Worm (Caenorhabditis elegans) whole organism, L4/young adult: ENCODE measurements around the gene ZK632.2.
A peak's percentile ranks its signal among the peaks of the same experiment; 100 is the strongest.

Experiments
- W03F9.2 ChIP-seq: fragments of 150-350 bp; optimal IDR thresholded peaks from 2 replicates; lab custom pipeline; 2014; ENCODE audit warnings: missing biosample characterization, missing genetic modification characterization
- dao-5 ChIP-seq: sonication (generic microtip); optimal IDR thresholded peaks from 2 replicates; lab custom pipeline; 2016; ENCODE audit warnings: missing genotype, missing genetic modification characterization, moderate library complexity, missing compliant biosample characterization
- him-1 ChIP-seq: sonication (generic microtip); optimal IDR thresholded peaks from 2 replicates; lab custom pipeline; 2016; ENCODE audit warnings: missing genotype, missing genetic modification reagents, missing genetic modification characterization, missing compliant biosample characterization

ZK632.2 gene

DNA sequence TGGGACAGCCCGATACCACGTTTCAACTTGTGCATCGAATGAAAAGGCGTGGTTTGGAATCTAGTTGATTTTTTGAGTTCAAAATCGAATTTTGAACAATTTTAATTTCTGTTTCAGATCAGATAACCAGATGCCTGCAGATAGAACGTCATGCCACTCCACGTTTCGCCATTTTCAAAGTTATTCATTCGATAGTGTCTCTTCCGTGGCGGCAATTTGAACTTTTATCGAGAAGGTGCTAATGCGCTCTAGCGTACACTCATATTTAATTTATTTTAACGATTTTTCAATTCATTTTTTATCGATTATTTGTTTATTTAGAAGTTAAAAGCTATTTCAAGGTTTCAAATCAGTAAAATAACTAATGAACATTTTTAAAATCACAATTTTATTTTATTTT is 23.0 kb upstream of the ZK632.2 start:
- TF ChIP-seq dao-5 (tag; lab: Kevin White, UChicago) (no peak), W03F9.2 (tag; lab: Kevin White, UChicago) (no peak), him-1 (tag; lab: Kevin White, UChicago) (no peak)

DNA sequence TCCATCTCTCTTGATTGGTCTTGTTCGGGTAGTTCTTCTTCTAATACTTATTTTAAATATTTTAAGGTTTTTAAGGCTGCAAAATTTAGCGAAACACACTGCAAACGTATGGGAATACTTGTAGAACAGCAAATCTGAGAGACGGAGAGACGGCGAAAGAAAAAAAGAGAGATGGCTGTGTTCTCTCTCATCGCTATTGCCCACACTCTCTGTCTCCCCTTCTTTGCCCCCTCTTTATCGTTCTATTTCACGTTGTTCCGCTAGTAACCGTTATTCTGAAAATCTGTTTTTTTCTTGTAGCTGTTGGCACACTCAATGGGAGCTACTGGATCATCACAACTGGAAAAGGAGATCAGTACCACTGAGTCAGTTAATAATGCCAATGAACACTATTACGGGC is 22.6 kb upstream of the ZK632.2 start, which contains the start of gene usp-46:
usp-46 (plus strand) TSS at position 301 of the 400 bp plus-strand sequence.
- no peak for TF ChIP-seq him-1 (tag; lab: Kevin White, UChicago)

DNA sequence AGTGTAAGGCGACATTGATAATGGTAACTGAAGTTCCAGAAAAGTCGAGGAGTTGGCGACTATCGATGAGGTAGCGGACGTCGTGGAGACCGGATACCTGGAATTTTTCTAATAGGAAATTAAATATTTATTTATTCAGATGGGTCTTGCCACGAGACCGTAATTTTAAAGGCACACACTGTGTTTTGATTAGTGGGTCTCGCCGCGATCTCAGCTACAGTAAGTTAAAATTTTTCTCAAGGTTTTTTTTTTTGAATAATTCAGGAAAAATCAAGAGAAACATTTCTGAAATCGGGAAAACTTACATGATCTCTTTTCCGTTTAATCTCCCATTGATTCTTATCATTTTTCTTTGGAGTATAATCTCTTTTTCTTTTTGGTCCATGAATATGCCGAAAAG is 19.8 kb upstream of the ZK632.2 start:
- TF ChIP-seq him-1 (tag; lab: Kevin White, UChicago): no peak
- no peak for TF ChIP-seq dao-5 (tag; lab: Kevin White, UChicago)
- TF ChIP-seq W03F9.2 (tag; lab: Kevin White, UChicago): no peak

DNA sequence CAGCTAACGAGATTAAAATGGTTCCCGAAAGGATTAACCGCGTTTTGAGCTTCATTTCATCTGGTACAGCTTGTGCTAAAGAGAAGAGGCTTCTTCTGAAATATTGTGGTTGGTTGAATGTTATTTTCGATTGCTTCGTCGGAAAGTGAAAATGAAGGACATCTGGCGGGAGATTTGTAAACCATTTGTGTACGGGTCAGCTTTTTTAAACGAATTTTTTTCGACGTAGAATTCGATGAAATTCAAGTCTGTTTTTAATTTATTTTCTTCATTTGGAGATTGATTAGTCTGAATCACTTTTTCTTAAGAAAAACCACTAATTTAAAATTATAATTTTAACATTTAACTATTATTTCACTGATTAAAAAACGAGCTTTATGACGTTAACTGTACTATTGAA is 18.7 kb upstream of the ZK632.2 start, which contains the start of gene sqv-3:
sqv-3 (minus strand) TSS at position 101 of the 400 bp plus-strand sequence.
- TF ChIP-seq him-1 (tag; lab: Kevin White, UChicago) (no peak), W03F9.2 (tag; lab: Kevin White, UChicago) (no peak), dao-5 (tag; lab: Kevin White, UChicago) (no peak)

DNA sequence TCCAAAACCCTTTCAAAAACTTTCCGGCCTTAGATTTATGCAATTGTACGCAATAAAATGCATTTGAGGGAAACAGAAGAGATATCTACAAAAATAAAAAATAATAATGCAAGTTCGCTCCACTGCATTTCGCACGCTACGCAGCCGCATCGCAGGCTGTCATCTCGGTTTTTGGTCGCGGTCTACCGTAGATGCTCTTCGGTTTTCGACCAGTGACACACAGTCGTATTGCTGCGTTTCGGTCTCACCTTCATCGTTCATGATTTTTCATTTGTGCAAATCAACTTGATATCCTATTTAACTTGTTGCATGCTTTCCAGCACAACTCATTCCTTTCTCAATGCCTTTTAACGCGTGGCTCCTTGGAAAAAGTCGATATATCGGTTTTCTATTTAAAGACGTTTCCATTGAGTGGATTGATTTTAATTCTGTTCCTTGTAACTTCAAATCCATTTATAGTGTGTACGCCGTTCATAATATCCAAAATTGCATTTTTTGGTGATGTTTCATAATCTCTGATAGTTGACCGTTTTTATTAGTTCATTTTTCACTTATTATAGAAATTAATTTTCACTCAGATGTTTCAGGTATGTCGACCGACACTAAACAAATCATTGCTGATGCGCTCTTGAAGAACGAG is 18.1 kb upstream of the ZK632.2 start, which contains the start of gene vha-1:
vha-1 (plus strand) TSS at position 590 of the 640 bp plus-strand sequence.
- TF ChIP-seq him-1 (tag; lab: Kevin White, UChicago) (peak; percentile 63), W03F9.2 (tag; lab: Kevin White, UChicago) (peak; percentile 87), dao-5 (tag; lab: Kevin White, UChicago) (no peak)

DNA sequence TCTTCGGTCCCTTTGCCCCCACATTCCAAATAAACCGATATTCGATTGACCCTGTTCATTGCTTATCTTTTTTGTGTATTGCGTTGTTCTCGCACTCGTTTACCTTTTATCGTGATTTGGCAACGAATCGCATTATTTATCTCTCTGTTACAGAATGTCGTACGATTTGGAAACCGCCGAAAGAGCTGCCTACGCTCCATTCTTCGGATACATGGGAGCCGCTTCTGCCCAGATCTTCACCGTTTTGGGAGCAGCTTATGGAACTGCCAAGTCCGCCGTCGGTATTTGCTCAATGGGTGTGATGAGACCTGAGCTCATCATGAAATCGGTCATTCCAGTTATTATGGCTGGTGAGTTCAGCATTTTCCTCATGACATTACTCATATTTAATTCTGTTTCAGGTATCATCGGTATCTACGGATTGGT is 16.9 kb upstream of the ZK632.2 start, which contains the start of gene vha-2:
vha-2 (plus strand) TSS at position 154 of the 426 bp plus-strand sequence.
- TF ChIP-seq dao-5 (tag; lab: Kevin White, UChicago) (no peak), him-1 (tag; lab: Kevin White, UChicago) (no peak), W03F9.2 (tag; lab: Kevin White, UChicago) (no peak)

DNA sequence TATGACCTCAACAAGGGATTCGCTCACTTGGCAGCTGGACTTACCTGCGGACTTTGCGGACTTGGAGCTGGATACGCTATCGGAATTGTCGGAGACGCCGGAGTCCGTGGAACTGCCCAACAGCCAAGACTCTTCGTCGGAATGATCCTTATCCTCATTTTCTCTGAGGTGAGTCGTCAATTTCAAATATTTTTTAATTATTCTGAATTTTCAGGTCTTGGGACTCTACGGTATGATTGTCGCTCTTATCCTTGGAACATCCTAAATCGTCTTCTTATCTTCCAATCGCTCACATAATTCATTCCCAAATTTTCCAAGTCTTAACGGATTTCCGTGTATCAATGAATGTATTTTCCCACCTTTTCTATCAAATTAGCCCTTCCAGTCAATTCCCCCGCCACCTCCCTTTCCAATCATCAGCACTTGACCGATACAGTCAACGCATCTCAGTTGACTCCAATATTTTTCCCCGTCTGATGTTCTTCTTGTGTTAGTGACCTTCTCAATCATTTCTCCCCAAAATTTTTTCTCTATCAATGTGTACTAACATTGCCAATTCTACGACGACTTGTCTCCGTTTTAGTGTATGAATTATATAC is 16.3 kb upstream of the ZK632.2 start, which contains the start of gene R10E11.6:
R10E11.6 (plus strand) TSS at position 524 of the 599 bp plus-strand sequence.
- TF ChIP-seq W03F9.2 (tag; lab: Kevin White, UChicago): no peak
- no peak for TF ChIP-seq him-1 (tag; lab: Kevin White, UChicago)
- no peak for TF ChIP-seq dao-5 (tag; lab: Kevin White, UChicago)

DNA sequence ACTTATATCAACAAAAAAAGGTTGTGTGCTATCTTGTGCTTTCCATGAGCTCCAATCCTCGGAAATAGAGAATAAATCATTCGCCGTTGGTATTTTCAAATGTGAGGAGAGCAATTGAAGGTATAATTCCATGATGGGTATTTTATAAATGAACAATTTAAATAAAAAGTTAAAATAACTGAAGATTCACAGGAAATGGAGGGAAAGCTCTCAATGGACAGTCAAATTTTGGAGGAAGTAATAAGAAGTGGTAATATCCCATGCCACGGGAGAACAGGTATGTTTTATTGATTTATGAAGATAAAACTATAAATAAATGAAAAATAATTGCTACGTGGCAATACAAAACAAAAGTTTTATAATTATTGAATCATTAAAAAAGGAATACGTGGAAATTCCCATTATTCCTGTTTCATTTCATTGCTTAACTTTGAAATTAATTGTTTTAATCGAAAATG is 15.7 kb upstream of the ZK632.2 start:
- no peak for TF ChIP-seq him-1 (tag; lab: Kevin White, UChicago)
- TF ChIP-seq W03F9.2 (tag; lab: Kevin White, UChicago): no peak
- TF ChIP-seq dao-5 (tag; lab: Kevin White, UChicago): no peak

DNA sequence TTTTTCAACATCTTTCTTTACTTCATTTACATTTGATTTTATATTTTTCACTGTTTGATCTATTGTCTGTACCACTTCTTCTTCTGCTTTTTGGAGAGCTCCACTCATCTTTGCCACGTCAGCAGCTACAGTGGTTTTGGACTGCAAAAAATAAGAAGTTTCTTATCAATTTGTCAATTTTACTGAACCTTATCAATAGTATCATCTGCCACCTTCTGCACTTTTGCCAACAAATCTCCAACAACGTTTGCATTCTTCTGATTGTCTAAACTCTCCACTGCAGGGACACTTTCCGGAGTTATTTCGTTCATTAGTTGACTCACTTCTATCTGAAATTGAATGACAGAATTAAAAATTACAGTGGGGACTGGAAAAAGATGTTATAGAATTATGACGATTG is 12.1 kb upstream of the ZK632.2 start:
- TF ChIP-seq him-1 (tag; lab: Kevin White, UChicago) (no peak), dao-5 (tag; lab: Kevin White, UChicago) (no peak), W03F9.2 (tag; lab: Kevin White, UChicago) (no peak)

DNA sequence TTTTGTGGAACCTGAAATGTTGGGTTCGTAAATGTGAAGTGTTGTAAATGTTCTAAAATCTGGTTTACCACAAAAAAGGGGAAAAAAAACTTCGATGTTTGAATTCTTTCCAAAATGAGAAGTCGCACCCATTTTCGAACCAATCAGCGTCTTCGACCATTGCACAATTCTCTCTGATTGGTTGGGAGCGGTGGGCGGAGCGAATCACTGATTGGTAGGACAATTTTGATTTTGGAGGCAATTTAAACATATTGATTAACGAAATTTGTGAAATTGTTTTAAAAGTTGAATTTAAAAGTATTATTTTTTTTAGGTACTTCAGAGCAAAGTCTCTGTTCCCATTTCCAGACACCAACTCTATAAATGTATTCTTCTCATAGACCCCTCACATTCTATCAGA is 9.8 kb upstream of the ZK632.2 start:
- no peak for TF ChIP-seq W03F9.2 (tag; lab: Kevin White, UChicago)

DNA sequence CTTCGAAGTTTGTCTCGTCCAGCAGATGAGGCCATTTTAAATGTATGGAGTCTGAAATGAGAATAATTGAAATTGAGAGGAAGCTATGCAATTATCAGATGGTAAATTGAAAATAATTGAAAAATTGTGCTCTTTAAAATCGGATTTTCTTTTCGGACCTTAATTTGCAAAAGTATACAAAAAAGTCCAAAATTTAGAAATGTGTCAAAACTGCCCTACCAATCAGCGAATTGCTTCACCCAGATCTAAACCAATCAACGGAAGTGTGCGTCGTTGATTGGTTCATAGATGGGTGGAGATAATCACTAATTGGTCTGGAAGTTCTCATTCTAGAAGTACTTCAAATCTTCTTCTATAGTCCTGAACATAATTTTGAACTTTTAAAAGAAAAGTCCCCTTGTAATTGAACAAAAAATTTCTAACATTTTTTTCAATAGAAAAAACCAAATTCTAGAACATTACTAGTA is 9.3 kb upstream of the ZK632.2 start, which contains the start of gene R10E11.5:
R10E11.5 (minus strand) TSS at position 51 of the 467 bp plus-strand sequence.
- TF ChIP-seq dao-5 (tag; lab: Kevin White, UChicago) (no peak), him-1 (tag; lab: Kevin White, UChicago) (no peak), W03F9.2 (tag; lab: Kevin White, UChicago) (no peak)

DNA sequence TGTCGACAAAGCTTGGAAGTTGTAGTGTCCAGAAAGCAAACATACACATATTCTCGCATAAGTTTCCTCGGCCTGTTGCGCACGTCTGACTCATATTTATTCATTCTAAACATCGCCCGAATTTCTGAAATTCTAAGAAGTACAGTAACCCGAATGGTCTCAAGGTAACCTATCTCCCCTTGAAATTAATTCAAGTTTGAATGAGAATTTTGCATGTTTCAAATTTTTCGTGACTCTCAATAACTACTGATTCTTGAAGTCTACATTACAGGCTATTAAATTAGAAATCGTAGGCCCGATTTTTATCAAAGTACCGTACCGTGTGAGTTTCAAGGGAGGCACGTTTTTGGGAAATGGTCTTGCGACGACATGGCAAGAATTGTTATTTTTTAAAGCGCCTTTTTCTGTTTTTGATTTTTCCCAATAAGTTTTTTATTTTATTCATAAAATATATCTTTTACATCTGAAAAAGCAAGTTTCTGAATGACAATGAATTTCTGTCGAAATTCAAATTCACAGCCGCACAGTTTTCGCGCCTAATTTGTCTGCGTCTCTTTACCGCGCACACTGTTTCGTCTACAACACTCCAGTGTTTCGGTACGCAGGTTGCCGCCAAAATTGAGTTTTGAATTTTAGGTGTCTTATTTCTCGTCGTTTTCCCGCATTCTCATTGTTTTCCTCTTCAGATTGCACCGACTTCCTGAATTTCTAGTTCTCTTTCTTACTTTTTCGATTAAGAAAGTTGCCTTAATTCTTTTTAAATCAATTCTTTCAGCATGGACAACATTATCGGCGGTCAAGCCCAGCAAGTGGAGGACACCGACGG is 5.1 kb upstream of the ZK632.2 start, which contains the start of the genes R10E11.9 and mcm-6:
R10E11.9 (minus strand) TSS at position 51 of the 826 bp plus-strand sequence.
mcm-6 (plus strand) TSS at position 776 of the 826 bp plus-strand sequence.
- no peak for TF ChIP-seq him-1 (tag; lab: Kevin White, UChicago)
- TF ChIP-seq W03F9.2 (tag; lab: Kevin White, UChicago): no peak
- no peak for TF ChIP-seq dao-5 (tag; lab: Kevin White, UChicago)
